Worm (Caenorhabditis elegans) whole organism, L3 larva: ENCODE measurements around the gene Y51H7C.9.

Experiments
- aly-2 ChIP-seq: fragments of 150-350 bp; optimal IDR thresholded peaks from 2 replicates; lab custom pipeline; 2014; ENCODE audit warnings: missing biosample characterization, missing genetic modification characterization
- ama-1 ChIP-seq: fragments of 150-350 bp; optimal IDR thresholded peaks from 2 replicates; lab custom pipeline; 2018
- egl-27 ChIP-seq: sonication (generic microtip); optimal IDR thresholded peaks from 4 replicates; lab custom pipeline; 2017; ENCODE audit warnings: missing biosample characterization, missing genetic modification reagents, missing genetic modification characterization
- elt-1 ChIP-seq: fragments of 150-350 bp; optimal IDR thresholded peaks from 2 replicates; lab custom pipeline; 2014; ENCODE audit warnings: missing biosample characterization, missing genetic modification characterization
- eor-1 ChIP-seq, 2 experiments: fragments of 150-350 bp; optimal IDR thresholded peaks; 2 replicates each; lab custom pipeline; 2014 to 2018; ENCODE audit warnings: missing biosample characterization in 2 of 2, missing genetic modification characterization in 2 of 2
- mdl-1 ChIP-seq: fragments of 150-350 bp; optimal IDR thresholded peaks from 2 replicates; lab custom pipeline; 2014; ENCODE audit warnings: missing biosample characterization, missing genetic modification characterization
- nhr-25 ChIP-seq: sonication (generic microtip); optimal IDR thresholded peaks from 2 replicates; lab custom pipeline; 2017; ENCODE audit warnings: missing biosample characterization, missing genetic modification characterization
- nhr-76 ChIP-seq: fragments of 150-350 bp; sonication (generic microtip); optimal IDR thresholded peaks from 5 replicates; lab custom pipeline; 2014; ENCODE audit warnings: missing biosample characterization, missing genetic modification characterization
- unc-62 ChIP-seq: fragments of 150-350 bp; sonication (generic microtip); optimal IDR thresholded peaks from 4 replicates; lab custom pipeline; 2014; ENCODE audit warnings: missing biosample characterization, missing genetic modification reagents, missing genetic modification characterization
- ztf-11 ChIP-seq: fragments of 150-350 bp; optimal IDR thresholded peaks from 2 replicates; lab custom pipeline; 2014; ENCODE audit warnings: missing biosample characterization, missing genetic modification characterization

DNA sequence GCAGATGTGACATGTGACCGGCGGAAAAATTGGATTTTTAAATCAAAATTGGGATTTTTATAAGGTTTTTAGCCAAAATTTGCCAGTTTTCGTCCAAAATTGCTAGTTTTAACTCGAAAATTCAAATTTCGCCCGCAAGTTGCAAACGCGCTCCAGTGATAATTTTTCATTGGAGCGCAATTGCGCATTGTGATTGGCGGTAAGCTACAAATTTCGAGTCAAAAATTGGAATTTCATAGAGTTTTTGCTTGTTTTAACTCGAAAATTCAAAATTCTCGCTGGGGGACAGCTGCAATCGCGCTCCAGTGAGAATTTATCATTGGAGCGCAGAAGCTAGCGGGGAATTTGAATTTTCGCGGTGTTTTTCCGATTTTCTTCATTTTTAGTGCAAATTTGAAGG, 42.0 kb downstream of the Y51H7C.9 start:
- TF ChIP-seq nhr-25 (tag; lab: Kevin White, UChicago) (no peak), ama-1 (lab: Kevin White, UChicago) (no peak), egl-27 (no peak), aly-2 (tag; lab: Kevin White, UChicago) (no peak), nhr-76 (tag; lab: Kevin White, UChicago) (no peak), ztf-11 (tag; lab: Kevin White, UChicago) (no peak), mdl-1 (tag; lab: Kevin White, UChicago) (no peak), elt-1 (tag; lab: Kevin White, UChicago) (no peak), eor-1 (tag; optimal IDR thresholded peaks at IDR 0.05; lab: Kevin White, UChicago) (no peak), unc-62 (GFP tag; lab: Kevin White, UChicago) (no peak)
